Fruit fly (Drosophila melanogaster) whole organism, embryonic: ENCODE measurements around the gene Pgant7.
A peak's percentile ranks its signal among the peaks of the same experiment; 100 is the strongest.

ENCODE experiments used
- BEAF-32 ChIP-seq: fragments of 200-800 bp; sonication (Bioruptor generic); optimal IDR thresholded peaks from 3 replicates; lab custom pipeline; 2017; ENCODE audit warnings: missing biosample characterization, missing genetic modification characterization, mild to moderate bottlenecking, moderate library complexity, missing genetic modification reagents
- CG10209 ChIP-seq: fragments of 200-800 bp; sonication (Bioruptor generic); optimal IDR thresholded peaks from 3 replicates; lab custom pipeline; 2017; ENCODE audit warnings: missing biosample characterization, mild to moderate bottlenecking, missing genetic modification characterization, missing genetic modification reagents
- CG10959 ChIP-seq: fragments of 200-800 bp; sonication (Bioruptor generic); IDR thresholded peaks from 2 replicates; pipeline ENCODE4 v1.3.6; 2022; ENCODE audit warnings: missing biosample characterization, missing genetic modification characterization
- CG11093 ChIP-seq: fragments of 200-800 bp; sonication (Bioruptor generic); IDR thresholded peaks from 3 replicates; pipeline ENCODE4 v1.3.6; 2022; ENCODE audit warnings: missing biosample characterization, missing genetic modification characterization
- CG11695 ChIP-seq: fragments of 200-800 bp; sonication (Bioruptor generic); IDR thresholded peaks from 3 replicates; pipeline ENCODE4 v1.3.6; 2022; ENCODE audit warnings: missing biosample characterization, missing genetic modification characterization
- CG11723 ChIP-seq: fragments of 200-800 bp; sonication (Bioruptor generic); optimal IDR thresholded peaks from 2 replicates; lab custom pipeline; 2017; ENCODE audit warnings: missing biosample characterization, mild to moderate bottlenecking, missing genetic modification characterization
- CG12071 ChIP-seq: fragments of 200-800 bp; sonication (Bioruptor generic); optimal IDR thresholded peaks from 3 replicates; lab custom pipeline; 2018; ENCODE audit warnings: missing biosample characterization, mild to moderate bottlenecking, missing genetic modification characterization
- CG12391 ChIP-seq: fragments of 200-800 bp; sonication (Bioruptor generic); optimal IDR thresholded peaks from 3 replicates; lab custom pipeline; 2018; ENCODE audit warnings: missing biosample characterization, mild to moderate bottlenecking, missing genetic modification characterization, moderate library complexity
- CG13123 ChIP-seq: fragments of 200-800 bp; sonication (Bioruptor generic); optimal IDR thresholded peaks from 2 replicates; lab custom pipeline; 2016; ENCODE audit warnings: missing biosample characterization, missing genetic modification characterization
- CG15269 ChIP-seq: fragments of 200-800 bp; sonication (Bioruptor generic); optimal IDR thresholded peaks from 2 replicates; lab custom pipeline; 2018; ENCODE audit warnings: missing biosample characterization, mild to moderate bottlenecking, missing genetic modification characterization, moderate library complexity
- CG1602 ChIP-seq: fragments of 200-800 bp; sonication (Bioruptor generic); optimal IDR thresholded peaks from 3 replicates; lab custom pipeline; 2016; ENCODE audit warnings: missing biosample characterization, missing genetic modification characterization
- CG17612 ChIP-seq: fragments of 200-800 bp; sonication (Bioruptor generic); IDR thresholded peaks from 2 replicates; pipeline ENCODE4 v1.3.6; 2022; ENCODE audit warnings: missing biosample characterization, missing genetic modification characterization
- CG18476 ChIP-seq: fragments of 200-800 bp; sonication (Bioruptor generic); optimal IDR thresholded peaks from 2 replicates; lab custom pipeline; 2016; ENCODE audit warnings: missing biosample characterization, mild to moderate bottlenecking, missing genetic modification characterization
- CG18764 ChIP-seq: fragments of 200-800 bp; sonication (Bioruptor generic); optimal IDR thresholded peaks from 3 replicates; lab custom pipeline; 2016; ENCODE audit warnings: missing biosample characterization, missing genetic modification characterization
- CG30020 ChIP-seq: fragments of 200-800 bp; optimal IDR thresholded peaks from 2 replicates; lab custom pipeline; 2019; ENCODE audit warnings: missing biosample characterization, mild to moderate bottlenecking, missing genetic modification characterization, moderate library complexity
- CG31388 ChIP-seq: fragments of 200-800 bp; sonication (Bioruptor generic); optimal IDR thresholded peaks from 2 replicates; lab custom pipeline; 2016; ENCODE audit warnings: missing biosample characterization, missing genetic modification characterization
- CG3407 ChIP-seq: fragments of 200-800 bp; sonication (Bioruptor generic); optimal IDR thresholded peaks from 2 replicates; lab custom pipeline; 2018; ENCODE audit warnings: missing biosample characterization, mild to moderate bottlenecking, missing genetic modification characterization
- CG3726 ChIP-seq: fragments of 200-800 bp; sonication (Bioruptor generic); IDR thresholded peaks from 3 replicates; pipeline ENCODE4, ENCODE4 v1.3.6; 2022; ENCODE audit warnings: missing biosample characterization, missing genetic modification characterization
- CG3838 ChIP-seq: fragments of 200-800 bp; sonication (Bioruptor generic); optimal IDR thresholded peaks from 3 replicates; lab custom pipeline; 2016; ENCODE audit warnings: missing biosample characterization, missing genetic modification characterization
- CG4707 ChIP-seq: fragments of 200-800 bp; sonication (Bioruptor generic); optimal IDR thresholded peaks from 2 replicates; lab custom pipeline; 2018; ENCODE audit warnings: missing biosample characterization, mild to moderate bottlenecking, missing genetic modification characterization, moderate library complexity
- CG6765 ChIP-seq: fragments of 200-800 bp; sonication (Bioruptor generic); optimal IDR thresholded peaks from 3 replicates; lab custom pipeline; 2017; ENCODE audit warnings: missing biosample characterization, mild to moderate bottlenecking, missing genetic modification characterization
- CG6854 ChIP-seq: fragments of 200-800 bp; sonication (Bioruptor generic); optimal IDR thresholded peaks from 3 replicates; lab custom pipeline; 2017; ENCODE audit warnings: missing biosample characterization, mild to moderate bottlenecking, missing genetic modification characterization
- CG8478 ChIP-seq: fragments of >200 bp; optimal IDR thresholded peaks from 2 replicates; lab custom pipeline; 2018
- CG9609 ChIP-seq: fragments of 200-800 bp; sonication (Bioruptor generic); optimal IDR thresholded peaks from 3 replicates; lab custom pipeline; 2016; ENCODE audit warnings: missing biosample characterization, missing genetic modification characterization
- CG9727 ChIP-seq: fragments of 200-800 bp; sonication (Bioruptor generic); optimal IDR thresholded peaks from 3 replicates; lab custom pipeline; 2017; ENCODE audit warnings: missing biosample characterization, mild to moderate bottlenecking, missing genetic modification characterization
- CHES-1-like ChIP-seq: fragments of 200-800 bp; sonication (Bioruptor generic); optimal IDR thresholded peaks from 2 replicates; lab custom pipeline; 2016; ENCODE audit warnings: missing biosample characterization, missing genetic modification characterization
- Camta ChIP-seq: fragments of 200-800 bp; sonication (Bioruptor generic); optimal IDR thresholded peaks from 2 replicates; lab custom pipeline; 2016; ENCODE audit warnings: missing biosample characterization, missing genetic modification characterization
- Dek ChIP-seq: fragments of 200-800 bp; sonication (Bioruptor generic); optimal IDR thresholded peaks from 3 replicates; lab custom pipeline; 2019; ENCODE audit warnings: missing biosample characterization, mild to moderate bottlenecking, missing genetic modification characterization, moderate library complexity
- Doc2 ChIP-seq: fragments of 200-800 bp; sonication (Bioruptor generic); IDR thresholded peaks from 2 replicates; pipeline ENCODE4 v1.3.6; 2022; ENCODE audit warnings: missing biosample characterization, missing genetic modification characterization
- Drgx ChIP-seq: fragments of 200-800 bp; sonication (Bioruptor generic); IDR thresholded peaks from 2 replicates; pipeline ENCODE4 v1.3.6; 2022; ENCODE audit warnings: missing biosample characterization, missing genetic modification characterization
- ERR ChIP-seq: fragments of 200-800 bp; sonication (Bioruptor generic); optimal IDR thresholded peaks from 2 replicates; lab custom pipeline; 2016; ENCODE audit warnings: missing biosample characterization, missing genetic modification characterization
- H15 ChIP-seq: fragments of 200-800 bp; sonication (Bioruptor generic); IDR thresholded peaks from 3 replicates; pipeline ENCODE4 v1.3.6; 2022; ENCODE audit warnings: missing biosample characterization, missing genetic modification characterization
- HLH3B ChIP-seq: fragments of 200-800 bp; sonication (Bioruptor generic); IDR thresholded peaks from 2 replicates; pipeline ENCODE4 v1.3.6; 2022; ENCODE audit warnings: missing biosample characterization, missing genetic modification characterization
- HLHmδ ChIP-seq: fragments of 200-800 bp; sonication (Bioruptor generic); optimal IDR thresholded peaks from 2 replicates; lab custom pipeline; 2018; ENCODE audit warnings: missing biosample characterization, mild to moderate bottlenecking, missing genetic modification characterization, moderate library complexity
- Hmx ChIP-seq: fragments of 200-800 bp; sonication (Bioruptor generic); optimal IDR thresholded peaks from 2 replicates; lab custom pipeline; 2016; ENCODE audit warnings: missing biosample characterization, missing genetic modification characterization
- Hr39 ChIP-seq: fragments of >200 bp; optimal IDR thresholded peaks from 2 replicates; lab custom pipeline; 2017
- MTF-1 ChIP-seq: fragments of 200-800 bp; sonication (Bioruptor generic); optimal IDR thresholded peaks from 2 replicates; lab custom pipeline; 2018; ENCODE audit warnings: missing biosample characterization, mild to moderate bottlenecking, missing genetic modification characterization, borderline replicate concordance
- Tbp ChIP-seq: fragments of >200 bp; optimal IDR thresholded peaks from 2 replicates; lab custom pipeline; 2018; ENCODE audit warnings: missing biosample characterization, missing genetic modification characterization
- bigmax ChIP-seq: fragments of 200-800 bp; sonication (Bioruptor generic); optimal IDR thresholded peaks from 2 replicates; lab custom pipeline; 2018; ENCODE audit warnings: missing biosample characterization, mild to moderate bottlenecking, missing genetic modification characterization
- bsh ChIP-seq, 2 experiments: fragments of 200-800 bp; sonication (Bioruptor generic); optimal IDR thresholded peaks; 2 replicates each; lab custom pipeline; 2017 to 2018; ENCODE audit warnings: mild to moderate bottlenecking in 2 of 2, missing biosample characterization in 2 of 2, missing genetic modification characterization in 2 of 2, moderate library complexity in 1 of 2
- crol ChIP-seq: fragments of 200-800 bp; sonication (Bioruptor generic); IDR thresholded peaks from 2 replicates; pipeline ENCODE4 v1.3.6; 2022; ENCODE audit warnings: missing biosample characterization, missing genetic modification characterization
- dysf ChIP-seq: fragments of 200-800 bp; sonication (Bioruptor generic); IDR thresholded peaks from 3 replicates; pipeline ENCODE4 v1.3.6; 2022; ENCODE audit warnings: missing biosample characterization, missing genetic modification characterization
- fd102C ChIP-seq: fragments of 200-800 bp; sonication (Bioruptor generic); optimal IDR thresholded peaks from 2 replicates; lab custom pipeline; 2018; ENCODE audit warnings: missing biosample characterization, mild to moderate bottlenecking, missing genetic modification characterization, moderate library complexity
- gfzf ChIP-seq: fragments of 200-800 bp; sonication (Bioruptor generic); optimal IDR thresholded peaks from 2 replicates; lab custom pipeline; 2016; ENCODE audit warnings: missing biosample characterization, mild to moderate bottlenecking, missing genetic modification characterization, moderate library complexity
- insv ChIP-seq, 2 experiments: fragments of 200-800 bp; sonication (Bioruptor generic); optimal IDR thresholded peaks; 3 replicates each; lab custom pipeline; 2016 to 2018; ENCODE audit warnings: missing biosample characterization in 2 of 2, missing genetic modification characterization in 2 of 2
- lola ChIP-seq, 3 experiments: fragments of >200 bp in 2 of 3; fragments of 200-800 bp in 1 of 3; sonication (Bioruptor generic) in 1 of 3; optimal IDR thresholded peaks; 2 replicates each; lab custom pipeline; 2017 to 2019; ENCODE audit warnings: missing biosample characterization in 3 of 3, missing genetic modification characterization in 3 of 3, mild to moderate bottlenecking in 1 of 3, moderate library complexity in 1 of 3
- row ChIP-seq: fragments of 200-800 bp; sonication (Bioruptor generic); IDR thresholded peaks from 3 replicates; pipeline ENCODE4 v1.3.6; 2022; ENCODE audit warnings: missing biosample characterization, missing genetic modification characterization
- sens ChIP-seq: fragments of 200-800 bp; sonication (Bioruptor generic); peaks from one replicate; lab custom pipeline; 2016; ENCODE audit warnings: missing biosample characterization, missing genetic modification characterization
- tin ChIP-seq: fragments of 200-800 bp; sonication (Bioruptor generic); optimal IDR thresholded peaks from 3 replicates; lab custom pipeline; 2016; ENCODE audit warnings: missing biosample characterization, missing genetic modification characterization
- tll ChIP-seq, 2 experiments: fragments of 200-800 bp in 1 of 2; fragments of >200 bp in 1 of 2; sonication (Bioruptor generic) in 1 of 2; optimal IDR thresholded peaks; 2 replicates each; lab custom pipeline; 2017 to 2019; ENCODE audit warnings: missing biosample characterization in 2 of 2, missing genetic modification characterization in 2 of 2, mild to moderate bottlenecking in 1 of 2, moderate library complexity in 1 of 2
- toy ChIP-seq: fragments of 200-800 bp; sonication (Bioruptor generic); IDR thresholded peaks from 2 replicates; pipeline ENCODE4 v1.3.6; 2022; ENCODE audit warnings: missing biosample characterization, missing genetic modification characterization

The Pgant7 gene

dm6 chrX:18546785-18547184, 47.0 kb upstream of the Pgant7 start (continued):
- TF ChIP-seq bigmax (GFP tag; lab: Kevin White, UChicago), result no peak
- no peak for TF ChIP-seq CG30020 (tag; lab: Kevin White, UChicago)
- TF ChIP-seq sens (GFP tag; lab: Kevin White, UChicago), result peak; percentile 94
- TF ChIP-seq lola (GFP tag; optimal IDR thresholded peaks at IDR 0.05; lab: Kevin White, UChicago), result peak in 1 of 3 experiments; percentile 34
- peak; percentile 56 for TF ChIP-seq CG10959 (GFP tag; lab: Robert Waterston, UW)
- no peak for TF ChIP-seq insv (GFP tag; optimal IDR thresholded peaks at IDR 0.05; lab: Kevin White, UChicago)
- TF ChIP-seq CG11093 (GFP tag; lab: Robert Waterston, UW), result peak; percentile 82
- peak; percentile 30 for TF ChIP-seq CG3407 (GFP tag; lab: Kevin White, UChicago)
- TF ChIP-seq H15 (GFP tag; lab: Robert Waterston, UW), result peak; percentile 83
- peak; percentile 40 for TF ChIP-seq CG4707 (GFP tag; lab: Kevin White, UChicago)
- peak; percentile 91 for TF ChIP-seq Drgx (GFP tag; lab: Robert Waterston, UW)
- TF ChIP-seq Dek (tag; lab: Kevin White, UChicago), result peak; percentile 68
- peak; percentile 54 for TF ChIP-seq Camta (GFP tag; lab: Kevin White, UChicago)
- TF ChIP-seq CG12391 (tag; lab: Kevin White, UChicago), result peak; percentile 76
- peak; percentile 29 for TF ChIP-seq MTF-1 (GFP tag; lab: Kevin White, UChicago)
- TF ChIP-seq CG3838, result peak; percentile 32
- TF ChIP-seq CG13123, result peak; percentile 3
- TF ChIP-seq tin (GFP tag; lab: Kevin White, UChicago), result peak; percentile 66
- peak; percentile 68 for TF ChIP-seq CG9727 (GFP tag; lab: Kevin White, UChicago)
- TF ChIP-seq Tbp (GFP tag; lab: Kevin White, UChicago), result no peak
- no peak for TF ChIP-seq BEAF-32 (GFP tag; lab: Kevin White, UChicago)
- no peak for TF ChIP-seq CG3726 (GFP tag; lab: Robert Waterston, UW)
- TF ChIP-seq CHES-1-like (GFP tag; lab: Kevin White, UChicago), result peak; percentile 54
- no peak for TF ChIP-seq gfzf (GFP tag; lab: Kevin White, UChicago)
- peak; percentile 19 for TF ChIP-seq CG31388 (GFP tag; lab: Kevin White, UChicago)
- peak; percentile 80 for TF ChIP-seq CG12071 (GFP tag; lab: Kevin White, UChicago)
- TF ChIP-seq Hr39 (lab: Kevin White, UChicago), result no peak
- peak; percentile 90 for TF ChIP-seq row (GFP tag; lab: Robert Waterston, UW)
- TF ChIP-seq CG11695 (GFP tag; lab: Robert Waterston, UW), result peak; percentile 85
- peak; percentile 47 for TF ChIP-seq CG18764
- peak; percentile 33 for TF ChIP-seq CG6765 (GFP tag; lab: Kevin White, UChicago)
- peak; percentile 46 for TF ChIP-seq CG6854
- TF ChIP-seq CG1602 (GFP tag; lab: Kevin White, UChicago), result peak; percentile 63
- TF ChIP-seq crol (GFP tag; lab: Robert Waterston, UW), result peak; percentile 68
- peak; percentile 53 for TF ChIP-seq CG10209 (GFP tag; lab: Kevin White, UChicago)
- TF ChIP-seq CG18476, result peak; percentile 36
- peak; percentile 85 for TF ChIP-seq HLH3B
- TF ChIP-seq tll (GFP tag; optimal IDR thresholded peaks at IDR 0.05; lab: Kevin White, UChicago), result no peak
- TF ChIP-seq CG9609 (GFP tag; lab: Kevin White, UChicago), result peak; percentile 65
- TF ChIP-seq CG17612 (GFP tag; lab: Robert Waterston, UW), result peak; percentile 34
- peak; percentile 87 for TF ChIP-seq CG15269
- TF ChIP-seq Hmx (GFP tag; lab: Kevin White, UChicago), result no peak
- TF ChIP-seq CG8478 (lab: Kevin White, UChicago), result no peak
- TF ChIP-seq toy (GFP tag; lab: Robert Waterston, UW), result 0 out of 2 replicates have a peak, but pooled peaks have one; percentile 40
- peak; percentile 92 for TF ChIP-seq dysf (GFP tag; lab: Robert Waterston, UW)
- 0 out of 2 replicates have a peak, but pooled peaks have one; percentile 17 for TF ChIP-seq Doc2 (GFP tag; lab: Robert Waterston, UW)
- peak; percentile 30 for TF ChIP-seq ERR
- TF ChIP-seq fd102C (GFP tag; lab: Kevin White, UChicago), result no peak
- TF ChIP-seq bsh (GFP tag; optimal IDR thresholded peaks at IDR 0.05; lab: Kevin White, UChicago), result peak in 1 of 2 experiments; percentile 71
- no peak for TF ChIP-seq HLHmδ
- peak; percentile 54 for TF ChIP-seq CG11723 (GFP tag; lab: Kevin White, UChicago)
